Fruit fly (Drosophila melanogaster): ENCODE data around the gene CG6179.
A peak's percentile ranks its signal among the peaks of the same experiment; 100 is the strongest.

The CG6179 gene

dm6 chrX:18366851-18367649, 12.8 kb upstream of the CG6179 start (continued):
- TF ChIP-seq nerfin-2 (GFP tag; IDR thresholded peaks at IDR 0.05; ENCODE audit: partially characterized antibody), result no peak
- no peak for TF ChIP-seq fru (optimal IDR thresholded peaks at IDR 0.05)
- peak; percentile 55 for TF ChIP-seq CG12659 (GFP tag; optimal IDR thresholded peaks at IDR 0.05)
- no peak for TF ChIP-seq Dfd (GFP tag; optimal IDR thresholded peaks at IDR 0.05)
- TF ChIP-seq CG1792 (GFP tag; optimal IDR thresholded peaks at IDR 0.05), result no peak
- peak; percentile 19 for TF ChIP-seq CG4854 (GFP tag; optimal IDR thresholded peaks at IDR 0.05)
- peak; percentile 41 for TF ChIP-seq ap (GFP tag; IDR thresholded peaks at IDR 0.05)
- TF ChIP-seq tll (GFP tag; optimal IDR thresholded peaks at IDR 0.05), result no peak
- TF ChIP-seq CG17186 (GFP tag; optimal IDR thresholded peaks at IDR 0.05), result no peak
- no peak for TF ChIP-seq bigmax (GFP tag; optimal IDR thresholded peaks at IDR 0.05)
- no peak for TF ChIP-seq sqz (GFP tag; optimal IDR thresholded peaks at IDR 0.05)
- peak; percentile 68 for TF ChIP-seq CG17568 (GFP tag; optimal IDR thresholded peaks at IDR 0.05)
- TF ChIP-seq CG2116 (GFP tag; optimal IDR thresholded peaks at IDR 0.05), result no peak
- TF ChIP-seq CG10543 (GFP tag; optimal IDR thresholded peaks at IDR 0.05), result peak; percentile 90
- TF ChIP-seq CG4820 (GFP tag; optimal IDR thresholded peaks at IDR 0.05), result no peak
- peak; percentile 44 for TF ChIP-seq exex (tag; optimal IDR thresholded peaks at IDR 0.05)
- TF ChIP-seq CG1529 (GFP tag; optimal IDR thresholded peaks at IDR 0.05), result peak; percentile 28
- TF ChIP-seq chm (GFP tag; IDR thresholded peaks at IDR 0.05), result no peak
- TF ChIP-seq Max (GFP tag; optimal IDR thresholded peaks at IDR 0.05), result peak; percentile 30
- TF ChIP-seq ken (GFP tag; IDR thresholded peaks at IDR 0.05), result no peak
- TF ChIP-seq CG9817 (tag; optimal IDR thresholded peaks at IDR 0.05), result peak; percentile 91
- TF ChIP-seq CG2120 (GFP tag; optimal IDR thresholded peaks at IDR 0.05), result peak; percentile 86
- peak; percentile 30 for TF ChIP-seq zen (tag; optimal IDR thresholded peaks at IDR 0.05)
- 0 out of 2 replicates have a peak, but pooled peaks have one; percentile 33 for TF ChIP-seq Rx (GFP tag; IDR thresholded peaks at IDR 0.05)
- TF ChIP-seq CG15514 (GFP tag; optimal IDR thresholded peaks at IDR 0.05), result peak; percentile 50
- peak; percentile 61 for TF ChIP-seq Sox100B (GFP tag; optimal IDR thresholded peaks at IDR 0.05)
- peak; percentile 89 for TF ChIP-seq lab (GFP tag; optimal IDR thresholded peaks at IDR 0.05)
- no peak for TF ChIP-seq YL-1 (GFP tag; optimal IDR thresholded peaks at IDR 0.05)
- TF ChIP-seq CG6813 (GFP tag; optimal IDR thresholded peaks at IDR 0.05), result peak; percentile 53
- TF ChIP-seq ro (GFP tag; IDR thresholded peaks at IDR 0.05), result no peak
- no peak for TF ChIP-seq bbx (GFP tag; IDR thresholded peaks at IDR 0.05; ENCODE audit: partially characterized antibody)
- no peak for TF ChIP-seq GATAe (GFP tag; conservative IDR thresholded peaks at IDR 0.05)
- no peak for TF ChIP-seq CG31388 (GFP tag; optimal IDR thresholded peaks at IDR 0.05)
- no peak for TF ChIP-seq Dll (GFP tag; IDR thresholded peaks at IDR 0.05; ENCODE audit: partially characterized antibody)
- peak; percentile 81 for TF ChIP-seq seq (GFP tag; IDR thresholded peaks at IDR 0.05)
- peak; percentile 16 for TF ChIP-seq CG12236 (GFP tag; optimal IDR thresholded peaks at IDR 0.05)
- TF ChIP-seq ind (GFP tag; optimal IDR thresholded peaks at IDR 0.05), result peak; percentile 58
- peak; percentile 88 for TF ChIP-seq slbo (GFP tag; IDR thresholded peaks at IDR 0.05)
- TF ChIP-seq Xrp1 (GFP tag; IDR thresholded peaks at IDR 0.05), result peak; percentile 72
- no peak for TF ChIP-seq CG8478 (optimal IDR thresholded peaks at IDR 0.05)
- peak; percentile 75 for TF ChIP-seq bab2 (GFP tag; optimal IDR thresholded peaks at IDR 0.05)
- TF ChIP-seq trem (tag; optimal IDR thresholded peaks at IDR 0.05), result peak; percentile 19
- TF ChIP-seq Jarid2 (GFP tag; optimal IDR thresholded peaks at IDR 0.05), result no peak
- TF ChIP-seq Mrtf (GFP tag; IDR thresholded peaks at IDR 0.05), result peak; percentile 77; the same call in 2 of the 3 replicates
- no peak for TF ChIP-seq chinmo (GFP tag; IDR thresholded peaks at IDR 0.05; ENCODE audit: partially characterized antibody)
- no peak for TF ChIP-seq CG15479 (GFP tag; optimal IDR thresholded peaks at IDR 0.05)
- TF ChIP-seq gcm (GFP tag; optimal IDR thresholded peaks at IDR 0.05), result peak; percentile 50
- peak; percentile 62; the same call in 1 of the 2 replicates for TF ChIP-seq ranshi (GFP tag; IDR thresholded peaks at IDR 0.05)
- TF ChIP-seq repo (GFP tag; optimal IDR thresholded peaks at IDR 0.05), result no peak
